Worm (Caenorhabditis elegans): ENCODE measurements around the gene ssup-72.

DNA sequence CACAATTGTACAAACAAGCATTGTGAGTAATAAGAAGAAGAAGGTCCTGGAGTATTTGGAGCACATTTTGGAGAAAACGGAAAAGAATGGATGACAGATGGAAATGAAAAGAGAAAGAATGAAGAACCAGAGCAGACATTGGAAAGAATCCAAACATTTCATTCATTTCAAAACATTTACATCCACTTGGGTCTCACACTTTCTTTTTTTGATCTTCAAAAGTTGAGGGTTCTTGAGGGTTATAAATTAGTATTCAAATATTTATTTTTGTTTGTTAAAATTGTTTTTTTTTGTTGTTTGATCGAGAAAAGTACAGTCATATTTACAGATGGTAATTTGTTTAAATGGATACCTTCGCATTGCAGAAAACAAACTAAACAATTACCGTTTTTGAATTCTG lies 42.7 kb upstream of the ssup-72 start, which contains the start of gene T14B4.9:
- TF ChIP-seq nhr-77 (tag; optimal IDR thresholded peaks at IDR 0.05) (no peak), nhr-28 (tag; optimal IDR thresholded peaks at IDR 0.05) (no peak), aha-1 (tag; optimal IDR thresholded peaks at IDR 0.05) (no peak), nhr-76 (tag; optimal IDR thresholded peaks at IDR 0.05) (no peak), blmp-1 (tag; optimal IDR thresholded peaks at IDR 0.05) (no peak), egl-27 (tag; optimal IDR thresholded peaks at IDR 0.05) (no peak), unc-130 (tag; optimal IDR thresholded peaks at IDR 0.05) (no peak), nhr-12 (tag; optimal IDR thresholded peaks at IDR 0.05) (no peak), elt-3 (tag; optimal IDR thresholded peaks at IDR 0.05) (no peak)
